Worm (Caenorhabditis elegans): ENCODE results near the gene Y43D4A.6.

Gene Y43D4A.6

DNA sequence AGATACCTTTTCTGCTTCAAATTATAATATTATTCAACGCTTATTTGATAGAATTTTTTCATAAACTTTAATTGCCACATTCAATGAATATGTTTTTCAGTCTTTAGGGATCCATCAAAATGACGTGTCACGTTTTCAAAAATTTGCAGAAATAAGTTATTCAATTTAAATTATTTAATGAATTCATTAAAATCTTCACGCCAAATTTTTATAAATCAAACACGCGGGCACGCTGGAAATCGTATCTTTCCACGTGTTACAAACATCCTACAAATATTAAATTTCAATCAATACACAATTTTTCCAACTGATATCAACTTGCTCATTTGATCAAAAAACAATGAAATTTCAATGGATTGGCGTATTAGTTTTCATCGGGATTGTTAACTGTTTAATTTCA is 35.4 kb downstream of the Y43D4A.6 start, which contains the start of gene Y116A8A.4:
Y116A8A.4 (plus strand) TSS at position 301 of the 400 bp plus-strand sequence.
- no peak for TF ChIP-seq nhr-28 (tag; optimal IDR thresholded peaks at IDR 0.05)

DNA sequence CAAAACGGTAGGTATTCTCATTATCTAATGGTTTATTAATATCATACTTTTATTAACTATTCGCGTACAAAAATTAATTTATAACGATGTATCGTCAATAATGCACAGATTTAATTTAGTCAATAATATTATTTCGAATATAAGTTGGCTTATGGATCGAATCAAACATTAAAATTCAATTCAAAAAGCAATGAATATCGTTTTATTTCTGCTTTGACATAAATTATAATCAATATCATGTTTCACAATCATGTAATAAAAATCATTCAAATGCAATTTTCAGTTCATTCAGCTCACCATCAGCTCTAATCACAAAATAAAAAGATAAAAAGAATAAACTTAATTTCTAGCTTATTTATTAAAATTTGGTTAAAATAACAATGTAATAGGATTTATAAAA is 41.6 kb downstream of the Y43D4A.6 start, which contains the start of gene Y116A8A.6:
Y116A8A.6 (minus strand) TSS at position 101 of the 400 bp plus-strand sequence.
- no peak for TF ChIP-seq egl-27 (tag; optimal IDR thresholded peaks at IDR 0.05)
- no peak for TF ChIP-seq egl-5 (tag; optimal IDR thresholded peaks at IDR 0.05)
- no peak for TF ChIP-seq eor-1 (tag; optimal IDR thresholded peaks at IDR 0.05)
- no peak for TF ChIP-seq aly-2 (tag; optimal IDR thresholded peaks at IDR 0.05)
- TF ChIP-seq nhr-77 (tag; optimal IDR thresholded peaks at IDR 0.05) = no peak
- TF ChIP-seq unc-62 (GFP tag; optimal IDR thresholded peaks at IDR 0.05) = no peak
- TF ChIP-seq nhr-12 (tag; optimal IDR thresholded peaks at IDR 0.05) = no peak
- no peak for TF ChIP-seq skn-1 (tag; optimal IDR thresholded peaks at IDR 0.05)
- TF ChIP-seq daf-12 (tag; optimal IDR thresholded peaks at IDR 0.05) = no peak
- TF ChIP-seq ama-1 (optimal IDR thresholded peaks at IDR 0.05) = no peak
- no peak for TF ChIP-seq nhr-237 (tag; optimal IDR thresholded peaks at IDR 0.05)
- TF ChIP-seq nhr-67 (tag; optimal IDR thresholded peaks at IDR 0.05) = no peak

DNA sequence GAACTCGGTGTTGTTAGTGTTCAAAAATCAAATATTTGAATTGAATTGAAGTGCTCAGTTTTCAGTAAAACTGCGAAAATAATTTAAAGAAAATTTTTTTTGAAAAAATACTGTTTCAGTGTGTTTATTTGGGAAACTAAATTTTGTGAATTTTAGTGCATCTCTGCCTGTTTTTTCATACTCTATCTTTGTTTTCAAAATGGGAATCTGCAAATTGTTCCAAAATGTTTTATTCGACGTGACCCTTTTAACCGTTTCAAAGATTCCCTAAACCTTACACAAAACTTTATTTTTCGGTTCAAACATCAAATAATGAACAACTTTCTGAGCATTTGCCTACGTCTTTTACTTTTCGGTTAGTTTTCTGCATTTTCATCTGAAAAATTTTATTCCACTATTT is 42.8 kb downstream of the Y43D4A.6 start, which contains the start of gene Y116A8A.7:
Y116A8A.7 (plus strand) TSS at position 301 of the 400 bp plus-strand sequence.
- TF ChIP-seq nfya-1 (tag; optimal IDR thresholded peaks at IDR 0.05; ENCODE audit: insufficient read depth) = no peak
- TF ChIP-seq elt-3 (tag; optimal IDR thresholded peaks at IDR 0.05) = no peak
- no peak for TF ChIP-seq fkh-2 (tag; optimal IDR thresholded peaks at IDR 0.05)
- no peak for TF ChIP-seq sea-2 (GFP tag; optimal IDR thresholded peaks at IDR 0.05)
- TF ChIP-seq skn-1 (tag; optimal IDR thresholded peaks at IDR 0.05) = no peak
- TF ChIP-seq ZK546.5 (tag; optimal IDR thresholded peaks at IDR 0.05) = no peak
- no peak for TF ChIP-seq lsy-12 (tag; optimal IDR thresholded peaks at IDR 0.05)
- no peak for TF ChIP-seq nhr-11 (tag; optimal IDR thresholded peaks at IDR 0.05)
- no peak for TF ChIP-seq hmg-11 (tag; optimal IDR thresholded peaks at IDR 0.05)
- TF ChIP-seq ceh-28 (tag; optimal IDR thresholded peaks at IDR 0.05) = no peak
- no peak for TF ChIP-seq snpc-4 (tag; optimal IDR thresholded peaks at IDR 0.05)
- TF ChIP-seq ztf-11 (tag; optimal IDR thresholded peaks at IDR 0.05) = no peak
- TF ChIP-seq nhr-12 (tag; optimal IDR thresholded peaks at IDR 0.05) = no peak

- TF ChIP-seq nhr-43 (tag; optimal IDR thresholded peaks at IDR 0.05; ENCODE audit: poor library complexity, severe bottlenecking) (no peak), unc-62 (GFP tag; optimal IDR thresholded peaks at IDR 0.05) (no peak), sea-2 (GFP tag; optimal IDR thresholded peaks at IDR 0.05) (no peak), egl-27 (tag; optimal IDR thresholded peaks at IDR 0.05) (no peak), tbx-2 (tag; optimal IDR thresholded peaks at IDR 0.05) (no peak), skn-1 (tag; optimal IDR thresholded peaks at IDR 0.05) (no peak), nhr-77 (tag; optimal IDR thresholded peaks at IDR 0.05) (no peak), fkh-2 (tag; optimal IDR thresholded peaks at IDR 0.05) (no peak), nhr-237 (tag; optimal IDR thresholded peaks at IDR 0.05) (no peak), hmg-11 (tag; optimal IDR thresholded peaks at IDR 0.05) (no peak)
Observed at ce11 chrIV:16831366-16831765, 44.2 kb downstream of the Y43D4A.6 start, which contains the start of gene clec-194. Gene clec-194 (plus strand): TSS chrIV:16831666.
